Fruit fly (Drosophila melanogaster): ENCODE measurements around the gene CG33648.

Gene CG33648

DNA sequence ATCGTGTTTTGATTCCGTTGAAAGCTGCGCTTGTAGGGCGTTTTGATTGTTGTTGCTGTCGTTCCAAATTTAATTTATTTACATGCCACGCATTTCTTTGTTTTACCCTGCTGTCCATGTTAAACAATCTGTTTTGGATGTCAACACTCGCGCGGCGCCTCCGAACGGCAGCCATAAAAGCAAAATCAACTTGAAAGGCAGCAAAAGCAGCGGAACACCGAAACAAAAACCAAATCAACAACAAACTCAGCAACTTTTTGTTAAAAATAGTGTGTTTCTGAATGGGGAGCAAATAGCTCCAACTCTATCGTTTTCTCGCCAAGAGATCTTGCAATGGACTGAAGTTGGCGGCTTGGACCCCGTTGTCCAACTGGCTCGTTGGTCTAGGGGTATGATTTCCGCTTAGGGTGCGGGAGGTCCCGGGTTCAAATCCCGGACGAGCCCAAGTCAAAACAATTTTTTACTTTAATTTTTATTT is 28.6 kb upstream of the CG33648 start (continued):
- TF ChIP-seq fd3F (GFP tag; optimal IDR thresholded peaks at IDR 0.05), result peak; percentile 21
- no peak for TF ChIP-seq rib (GFP tag; IDR thresholded peaks at IDR 0.05)
- TF ChIP-seq CG11504 (tag; optimal IDR thresholded peaks at IDR 0.05), result peak; percentile 21
- TF ChIP-seq nau (GFP tag; optimal IDR thresholded peaks at IDR 0.05), result no peak
- TF ChIP-seq lov (optimal IDR thresholded peaks at IDR 0.05), result no peak
- TF ChIP-seq lov (GFP tag; IDR thresholded peaks at IDR 0.05), result 0 out of 3 replicates have a peak, but pooled peaks have one; percentile 15
- TF ChIP-seq D19A (tag; optimal IDR thresholded peaks at IDR 0.05), result peak; percentile 6
- TF ChIP-seq Med (GFP tag), result peak; percentile 57
- TF ChIP-seq bbx (GFP tag; IDR thresholded peaks at IDR 0.05; ENCODE audit: partially characterized antibody), result peak; percentile 77
- TF ChIP-seq sr (GFP tag; IDR thresholded peaks at IDR 0.05), result peak; percentile 30; the same call in 1 of the 3 replicates
- TF ChIP-seq CG42726 (GFP tag; IDR thresholded peaks at IDR 0.05; ENCODE audit: partially characterized antibody), result peak; percentile 83
- TF ChIP-seq pita (GFP tag; optimal IDR thresholded peaks at IDR 0.05), result no peak
- peak; percentile 81 for TF ChIP-seq ci (GFP tag; IDR thresholded peaks at IDR 0.05)
- peak; percentile 8 for TF ChIP-seq CG4707 (GFP tag; optimal IDR thresholded peaks at IDR 0.05)
- peak; percentile 1 for TF ChIP-seq CG13775 (GFP tag; optimal IDR thresholded peaks at IDR 0.05)
- no peak for TF ChIP-seq nerfin-1 (tag; optimal IDR thresholded peaks at IDR 0.05)
- no peak for TF ChIP-seq ham (GFP tag; IDR thresholded peaks at IDR 0.05)
- peak; percentile 52; the same call in 2 of the 4 replicates for TF ChIP-seq Dll (GFP tag; IDR thresholded peaks at IDR 0.05; ENCODE audit: partially characterized antibody)
- no peak for TF ChIP-seq Hr3 (GFP tag; optimal IDR thresholded peaks at IDR 0.05)

- TF ChIP-seq D19A (tag; optimal IDR thresholded peaks at IDR 0.05) (peak; percentile 55), Med (GFP tag) (peak; percentile 3), CG14441 (GFP tag; IDR thresholded peaks at IDR 0.05) (no peak), zen (tag; optimal IDR thresholded peaks at IDR 0.05) (no peak), sens (GFP tag) (peak; percentile 53), exex (tag; optimal IDR thresholded peaks at IDR 0.05) (peak; percentile 52), Abd-B (GFP tag; optimal IDR thresholded peaks at IDR 0.05) (peak; percentile 30), CG10147 (GFP tag; optimal IDR thresholded peaks at IDR 0.05) (peak; percentile 12), grn (GFP tag; optimal IDR thresholded peaks at IDR 0.05) (peak; percentile 47)
Observed at dm6 chr2L:14496348-14496747, 27.8 kb upstream of the CG33648 start.

DNA sequence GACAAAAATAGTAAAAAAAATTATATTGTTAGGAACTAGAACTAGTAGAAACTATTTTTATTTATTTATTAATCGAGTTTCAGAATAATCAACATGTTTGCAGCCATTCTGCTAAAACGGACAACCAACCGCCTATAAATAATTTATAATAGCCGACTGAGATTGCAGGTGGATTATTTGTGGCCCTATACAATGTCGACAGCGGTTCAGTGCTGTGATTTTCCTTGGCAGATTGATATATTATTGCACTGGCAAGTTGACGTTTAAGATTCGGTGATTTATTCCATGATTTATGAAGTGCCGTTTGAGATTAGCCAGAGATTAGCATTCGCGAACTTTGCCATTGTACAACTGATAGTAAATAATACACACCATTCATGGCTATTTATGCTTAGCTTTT is 27.2 kb upstream of the CG33648 start:
- no peak for TF ChIP-seq lov (optimal IDR thresholded peaks at IDR 0.05)
- TF ChIP-seq lov (GFP tag; IDR thresholded peaks at IDR 0.05), result 0 out of 3 replicates have a peak, but pooled peaks have one; percentile 31
- peak; percentile 27; the same call in 1 of the 3 replicates for TF ChIP-seq ci (GFP tag; IDR thresholded peaks at IDR 0.05)
- no peak for TF ChIP-seq wek (GFP tag; optimal IDR thresholded peaks at IDR 0.05)
- TF ChIP-seq eyg (GFP tag; optimal IDR thresholded peaks at IDR 0.05), result no peak
- no peak for TF ChIP-seq zf30C (GFP tag; optimal IDR thresholded peaks at IDR 0.05)
- peak; percentile 34 for TF ChIP-seq exex (tag; optimal IDR thresholded peaks at IDR 0.05)
- no peak for TF ChIP-seq Dip3 (GFP tag; optimal IDR thresholded peaks at IDR 0.05)
- peak; percentile 27 for TF ChIP-seq CG6813 (GFP tag; optimal IDR thresholded peaks at IDR 0.05)
- no peak for TF ChIP-seq CG9609 (GFP tag; optimal IDR thresholded peaks at IDR 0.05)
- no peak for TF ChIP-seq CG10959 (GFP tag; IDR thresholded peaks at IDR 0.05)
- TF ChIP-seq CG34376 (GFP tag; optimal IDR thresholded peaks at IDR 0.05), result peak; percentile 13
- TF ChIP-seq gcm (GFP tag; optimal IDR thresholded peaks at IDR 0.05), result no peak
- TF ChIP-seq CG30431 (GFP tag; optimal IDR thresholded peaks at IDR 0.05), result no peak

Data from whole organism, embryonic.